Worm (Caenorhabditis elegans) whole organism, L4/young adult: ENCODE measurements around the gene ard-1.

Source experiments
- W03F9.2 ChIP-seq: fragments of 150-350 bp; optimal IDR thresholded peaks from 2 replicates; lab custom pipeline; 2014; ENCODE audit warnings: missing biosample characterization, missing genetic modification characterization
- dao-5 ChIP-seq: sonication (generic microtip); optimal IDR thresholded peaks from 2 replicates; lab custom pipeline; 2016; ENCODE audit warnings: missing genotype, missing genetic modification characterization, moderate library complexity, missing compliant biosample characterization
- him-1 ChIP-seq: sonication (generic microtip); optimal IDR thresholded peaks from 2 replicates; lab custom pipeline; 2016; ENCODE audit warnings: missing genotype, missing genetic modification reagents, missing genetic modification characterization, missing compliant biosample characterization

ce11 chrIV:11183013-11183412, 51.9 kb downstream of the ard-1 start, which contains the start of gene prx-14:
- TF ChIP-seq dao-5 (tag; lab: Kevin White, UChicago) (no peak), him-1 (tag; lab: Kevin White, UChicago) (no peak), W03F9.2 (tag; lab: Kevin White, UChicago) (no peak)
